Worm (Caenorhabditis elegans): ENCODE measurements around the gene ZK1058.9.

ce11 chrIII:3902588-3903325 lies 23.3 kb downstream of the ZK1058.9 start:
- no peak for TF ChIP-seq lag-1 (GFP tag; IDR thresholded peaks at IDR 0.05)
- TF ChIP-seq B0336.3 (GFP tag; IDR thresholded peaks at IDR 0.05) = peak; percentile 60; the same call in 1 of the 2 replicates
- TF ChIP-seq mes-4 (tag; optimal IDR thresholded peaks at IDR 0.05) = no peak
- TF ChIP-seq sptf-2 (GFP tag; optimal IDR thresholded peaks at IDR 0.05) = no peak
- TF ChIP-seq pha-4 (tag; optimal IDR thresholded peaks at IDR 0.05) = no peak
- TF ChIP-seq snpc-4 (GFP tag; optimal IDR thresholded peaks at IDR 0.05) = no peak
- no peak for TF ChIP-seq snpc-4 (tag; optimal IDR thresholded peaks at IDR 0.05)
- no peak for TF ChIP-seq F22D6.2 (tag; optimal IDR thresholded peaks at IDR 0.05)
- TF ChIP-seq dpff-1 (tag; optimal IDR thresholded peaks at IDR 0.05) = no peak
- TF ChIP-seq repo-1 (tag; optimal IDR thresholded peaks at IDR 0.05) = peak; percentile 87
